Worm (Caenorhabditis elegans): Measurements from ENCODE around the gene dld-1.

ce11 chrIV:14466048-14466447, 1.7 kb downstream of the dld-1 start:
- TF ChIP-seq unc-130 (GFP tag; optimal IDR thresholded peaks at IDR 0.05) (no peak), daf-8 (GFP tag; IDR thresholded peaks at IDR 0.05) (no peak), tag-97 (GFP tag; IDR thresholded peaks at IDR 0.05) (no peak), nhr-6 (tag; optimal IDR thresholded peaks at IDR 0.05) (no peak), ztf-11 (tag; optimal IDR thresholded peaks at IDR 0.05) (no peak), fkh-10 (GFP tag; optimal IDR thresholded peaks at IDR 0.05) (no peak), pha-4 (GFP tag; IDR thresholded peaks at IDR 0.05) (no peak), pha-4 (tag; optimal IDR thresholded peaks at IDR 0.05) (no peak)
